Fruit fly (Drosophila melanogaster) whole organism, embryonic: ENCODE results near the gene twe.

Source experiments
- CG17612 ChIP-seq: fragments of 200-800 bp; sonication (Bioruptor generic); IDR thresholded peaks from 2 replicates; pipeline ENCODE4 v1.3.6; 2022; ENCODE audit warnings: missing biosample characterization, missing genetic modification characterization
- CG18599 ChIP-seq: fragments of 200-800 bp; sonication (Bioruptor generic); optimal IDR thresholded peaks from 3 replicates; lab custom pipeline; 2017; ENCODE audit warnings: missing biosample characterization, missing genetic modification characterization, mild to moderate bottlenecking, moderate library complexity, missing genetic modification reagents
- CG2129 ChIP-seq: fragments of 200-800 bp; sonication (Bioruptor generic); IDR thresholded peaks from 2 replicates; pipeline ENCODE4 v1.3.6; 2022; ENCODE audit warnings: missing biosample characterization, missing genetic modification characterization; ENCODE audit not compliant: partially characterized antibody
- CG2678 ChIP-seq: fragments of 200-800 bp; sonication (Bioruptor generic); optimal IDR thresholded peaks from 3 replicates; lab custom pipeline; 2019; ENCODE audit warnings: missing biosample characterization, mild to moderate bottlenecking, missing genetic modification characterization, moderate library complexity
- CG3065 ChIP-seq: fragments of 200-800 bp; sonication (Bioruptor generic); optimal IDR thresholded peaks from 2 replicates; lab custom pipeline; 2016; ENCODE audit warnings: missing biosample characterization, missing genetic modification characterization
- CG31224 ChIP-seq: fragments of 200-800 bp; sonication (Bioruptor generic); IDR thresholded peaks from 2 replicates; pipeline ENCODE4 v1.3.6; 2022; ENCODE audit warnings: missing biosample characterization, missing genetic modification characterization
- CG31441 ChIP-seq: fragments of 200-800 bp; sonication (Bioruptor generic); IDR thresholded peaks from 2 replicates; pipeline ENCODE4 v1.3.6; 2022; ENCODE audit warnings: missing biosample characterization, missing genetic modification characterization
- CG3847 ChIP-seq: fragments of 200-800 bp; sonication (Bioruptor generic); IDR thresholded peaks from 2 replicates; pipeline ENCODE4 v1.3.6; 2022; ENCODE audit warnings: missing biosample characterization, missing genetic modification characterization
- CG4328 ChIP-seq: fragments of 200-800 bp; sonication (Bioruptor generic); optimal IDR thresholded peaks from 3 replicates; lab custom pipeline; 2017; ENCODE audit warnings: missing biosample characterization, missing genetic modification reagents, missing genetic modification characterization
- CG4820 ChIP-seq: fragments of 200-800 bp; sonication (Bioruptor generic); optimal IDR thresholded peaks from 3 replicates; lab custom pipeline; 2016; ENCODE audit warnings: missing biosample characterization, missing genetic modification characterization
- CG6854 ChIP-seq: fragments of 200-800 bp; sonication (Bioruptor generic); optimal IDR thresholded peaks from 3 replicates; lab custom pipeline; 2017; ENCODE audit warnings: missing biosample characterization, mild to moderate bottlenecking, missing genetic modification characterization
- CG8359 ChIP-seq: fragments of 200-800 bp; sonication (Bioruptor generic); optimal IDR thresholded peaks from 2 replicates; lab custom pipeline; 2017; ENCODE audit warnings: missing biosample characterization, mild to moderate bottlenecking, missing genetic modification characterization, borderline replicate concordance
- CG8478 ChIP-seq: fragments of >200 bp; optimal IDR thresholded peaks from 2 replicates; lab custom pipeline; 2018
- CG8924 ChIP-seq: fragments of 200-800 bp; optimal IDR thresholded peaks from 3 replicates; lab custom pipeline; 2019; ENCODE audit warnings: missing biosample characterization, mild to moderate bottlenecking, missing genetic modification characterization, moderate library complexity
- CG9609 ChIP-seq: fragments of 200-800 bp; sonication (Bioruptor generic); optimal IDR thresholded peaks from 3 replicates; lab custom pipeline; 2016; ENCODE audit warnings: missing biosample characterization, missing genetic modification characterization
- CG9797 ChIP-seq: fragments of 200-800 bp; sonication (Bioruptor generic); optimal IDR thresholded peaks from 3 replicates; lab custom pipeline; 2018; ENCODE audit warnings: missing biosample characterization, mild to moderate bottlenecking, missing genetic modification characterization
- CTCF ChIP-seq: fragments of 200-800 bp; sonication (Bioruptor generic); optimal IDR thresholded peaks from 2 replicates; lab custom pipeline; 2017; ENCODE audit warnings: missing biosample characterization, mild to moderate bottlenecking, missing genetic modification characterization, moderate library complexity
- Camta ChIP-seq: fragments of 200-800 bp; sonication (Bioruptor generic); optimal IDR thresholded peaks from 2 replicates; lab custom pipeline; 2016; ENCODE audit warnings: missing biosample characterization, missing genetic modification characterization
- Dbx ChIP-seq: fragments of 200-800 bp; sonication (Bioruptor generic); IDR thresholded peaks from 3 replicates; pipeline ENCODE4 v1.3.6; 2022; ENCODE audit warnings: missing biosample characterization, missing genetic modification characterization
- Doc3 ChIP-seq: fragments of 200-800 bp; sonication (Bioruptor generic); IDR thresholded peaks from 3 replicates; pipeline ENCODE4 v1.3.6; 2022; ENCODE audit warnings: missing biosample characterization, missing genetic modification characterization; ENCODE audit not compliant: partially characterized antibody
- Dref ChIP-seq: fragments of 200-800 bp; sonication (Bioruptor generic); IDR thresholded peaks from 2 replicates; pipeline ENCODE4 v1.3.6; 2022; ENCODE audit warnings: missing biosample characterization, missing genetic modification characterization
- E2f2 ChIP-seq: fragments of 200-800 bp; sonication (Bioruptor generic); IDR thresholded peaks from 2 replicates; pipeline ENCODE4 v1.3.6; 2022; ENCODE audit warnings: missing biosample characterization, missing genetic modification characterization
- Gug ChIP-seq: fragments of 200-800 bp; sonication (Bioruptor generic); IDR thresholded peaks from 4 replicates; pipeline ENCODE4 v1.3.6; 2022; ENCODE audit warnings: missing biosample characterization, missing genetic modification characterization
- HLH54F ChIP-seq: fragments of 200-800 bp; sonication (Bioruptor generic); optimal IDR thresholded peaks from 3 replicates; lab custom pipeline; 2016; ENCODE audit warnings: missing biosample characterization, missing genetic modification characterization
- Hmr ChIP-seq: fragments of 200-800 bp; sonication (Bioruptor generic); optimal IDR thresholded peaks from 3 replicates; lab custom pipeline; 2017; ENCODE audit warnings: mild to moderate bottlenecking, missing biosample characterization, missing genetic modification reagents, missing genetic modification characterization
- Myb ChIP-seq: fragments of 200-800 bp; sonication (Bioruptor generic); optimal IDR thresholded peaks from 2 replicates; lab custom pipeline; 2016; ENCODE audit warnings: missing biosample characterization, missing genetic modification characterization
- Nf-YB ChIP-seq: fragments of 200-800 bp; sonication (Bioruptor generic); optimal IDR thresholded peaks from 3 replicates; lab custom pipeline; 2019; ENCODE audit warnings: missing biosample characterization, mild to moderate bottlenecking, missing genetic modification characterization, moderate library complexity
- NfI ChIP-seq: fragments of 200-800 bp; sonication (Bioruptor generic); optimal IDR thresholded peaks from 3 replicates; lab custom pipeline; 2018; ENCODE audit warnings: missing biosample characterization, mild to moderate bottlenecking, missing genetic modification characterization, moderate library complexity
- Pdp1 ChIP-seq, 2 experiments: fragments of 200-800 bp; sonication (Bioruptor generic); optimal IDR thresholded peaks; 3 replicates each; lab custom pipeline; 2016; ENCODE audit warnings: missing biosample characterization in 2 of 2, missing genetic modification characterization in 2 of 2, mild to moderate bottlenecking in 1 of 2, moderate library complexity in 1 of 2
- Ptx1 ChIP-seq: fragments of 200-800 bp; sonication (Bioruptor generic); IDR thresholded peaks from 2 replicates; pipeline ENCODE4 v1.3.6; 2022; ENCODE audit warnings: missing biosample characterization, missing genetic modification characterization
- Scr ChIP-seq: fragments of 200-800 bp; sonication (Bioruptor generic); IDR thresholded peaks from 2 replicates; pipeline ENCODE4 v1.3.6; 2022; ENCODE audit warnings: missing biosample characterization, missing genetic modification characterization; ENCODE audit not compliant: partially characterized antibody
- Stat92E ChIP-seq, 3 experiments: fragments of >200 bp in 2 of 3; fragments of 200-800 bp in 1 of 3; sonication (Bioruptor generic) in 1 of 3; optimal IDR thresholded peaks; 2 replicates each; lab custom pipeline; 2017 to 2019; ENCODE audit warnings: missing biosample characterization in 3 of 3, missing genetic modification characterization in 3 of 3, mild to moderate bottlenecking in 1 of 3, moderate library complexity in 1 of 3
- bsh ChIP-seq, 2 experiments: fragments of 200-800 bp; sonication (Bioruptor generic); optimal IDR thresholded peaks; 2 replicates each; lab custom pipeline; 2017 to 2018; ENCODE audit warnings: mild to moderate bottlenecking in 2 of 2, missing biosample characterization in 2 of 2, missing genetic modification characterization in 2 of 2, moderate library complexity in 1 of 2
- cato ChIP-seq: fragments of 200-800 bp; sonication (Bioruptor generic); optimal IDR thresholded peaks from 2 replicates; lab custom pipeline; 2016; ENCODE audit warnings: missing biosample characterization, missing genetic modification characterization, borderline replicate concordance
- cg ChIP-seq: fragments of 200-800 bp; sonication (Bioruptor generic); optimal IDR thresholded peaks from 3 replicates; lab custom pipeline; 2019; ENCODE audit warnings: missing biosample characterization, mild to moderate bottlenecking, missing genetic modification characterization, moderate library complexity
- cwo ChIP-seq: fragments of 200-800 bp; sonication (Bioruptor generic); optimal IDR thresholded peaks from 3 replicates; lab custom pipeline; 2017; ENCODE audit warnings: missing biosample characterization, missing genetic modification characterization, mild to moderate bottlenecking, moderate library complexity, missing genetic modification reagents
- dan ChIP-seq: fragments of 200-800 bp; sonication (Bioruptor generic); IDR thresholded peaks from 2 replicates; pipeline ENCODE4 v1.3.6; 2022; ENCODE audit warnings: missing biosample characterization, missing genetic modification characterization
- emc ChIP-seq: fragments of 200-800 bp; sonication (Bioruptor generic); optimal IDR thresholded peaks from 2 replicates; lab custom pipeline; 2016; ENCODE audit warnings: missing biosample characterization, missing genetic modification characterization
- inv ChIP-seq: fragments of 200-800 bp; sonication (Bioruptor generic); IDR thresholded peaks from 2 replicates; pipeline ENCODE4 v1.3.6; 2022; ENCODE audit warnings: missing biosample characterization, missing genetic modification characterization; ENCODE audit not compliant: partially characterized antibody
- luna ChIP-seq: fragments of 200-800 bp; sonication (Bioruptor generic); optimal IDR thresholded peaks from 2 replicates; lab custom pipeline; 2016; ENCODE audit warnings: missing biosample characterization, missing genetic modification characterization
- nau ChIP-seq: fragments of 200-800 bp; sonication (Bioruptor generic); optimal IDR thresholded peaks from 3 replicates; lab custom pipeline; 2017; ENCODE audit warnings: missing biosample characterization, mild to moderate bottlenecking, missing genetic modification characterization, missing genetic modification reagents
- pb ChIP-seq: fragments of 200-800 bp; sonication (Bioruptor generic); optimal IDR thresholded peaks from 3 replicates; lab custom pipeline; 2016; ENCODE audit warnings: missing biosample characterization, missing genetic modification characterization
- phol ChIP-seq: fragments of 200-800 bp; sonication (Bioruptor generic); optimal IDR thresholded peaks from 3 replicates; lab custom pipeline; 2018; ENCODE audit warnings: missing biosample characterization, mild to moderate bottlenecking, missing genetic modification characterization, moderate library complexity
- pnt ChIP-seq: fragments of 200-800 bp; sonication (Bioruptor generic); optimal IDR thresholded peaks from 3 replicates; lab custom pipeline; 2016; ENCODE audit warnings: missing biosample characterization, missing genetic modification characterization
- pum ChIP-seq: fragments of 200-800 bp; sonication (Bioruptor generic); optimal IDR thresholded peaks from 2 replicates; lab custom pipeline; 2016; ENCODE audit warnings: missing biosample characterization, missing genetic modification characterization
- row ChIP-seq: fragments of 200-800 bp; sonication (Bioruptor generic); IDR thresholded peaks from 3 replicates; pipeline ENCODE4 v1.3.6; 2022; ENCODE audit warnings: missing biosample characterization, missing genetic modification characterization
- toy ChIP-seq: fragments of 200-800 bp; sonication (Bioruptor generic); IDR thresholded peaks from 2 replicates; pipeline ENCODE4 v1.3.6; 2022; ENCODE audit warnings: missing biosample characterization, missing genetic modification characterization
- ttk ChIP-seq: fragments of 200-800 bp; sonication (Bioruptor generic); IDR thresholded peaks from 2 replicates; pipeline ENCODE4 v2.1.2; 2022; ENCODE audit warnings: missing biosample characterization, missing genetic modification characterization
- yki ChIP-seq: fragments of >200 bp; optimal IDR thresholded peaks from 3 replicates; lab custom pipeline; 2018
- zfh1 ChIP-seq: fragments of 200-800 bp; sonication (Bioruptor generic); IDR thresholded peaks from 3 replicates; pipeline ENCODE4 v1.3.6; 2022; ENCODE audit warnings: missing biosample characterization, missing genetic modification characterization

Gene twe

DNA sequence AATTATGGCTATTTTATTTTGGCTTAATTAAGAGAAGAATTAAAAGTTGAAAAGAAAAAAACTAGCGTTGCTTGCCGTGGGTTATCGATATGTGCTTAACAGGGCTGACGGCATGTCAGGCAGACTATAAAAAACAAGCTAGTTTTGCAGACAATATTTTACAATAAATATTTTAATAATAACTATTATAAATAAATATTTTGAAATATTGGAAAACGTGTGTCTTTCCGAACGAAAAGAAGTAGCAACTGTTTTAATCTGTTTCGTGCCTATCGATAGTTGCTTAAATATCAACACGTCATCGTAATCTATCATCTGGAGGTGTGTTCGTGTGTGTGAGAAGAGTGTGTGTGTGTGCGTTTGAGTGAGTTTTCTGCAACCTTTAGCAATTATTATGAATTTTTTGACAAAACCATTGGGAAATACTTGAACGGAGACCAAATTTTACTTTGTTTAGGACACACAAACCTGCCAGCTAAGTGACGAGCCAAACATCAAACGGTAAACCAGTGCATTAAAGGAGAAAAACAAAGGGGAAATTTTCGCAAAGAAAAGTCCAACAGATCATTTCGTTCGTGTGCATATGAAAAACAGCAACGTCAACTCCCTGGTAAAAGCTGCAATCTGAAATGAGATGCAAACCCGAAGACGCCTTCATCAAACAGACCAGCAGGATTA lies 45.5 kb upstream of the twe start, which contains the start of the genes CG5861 and Syx5 (continued):
- TF ChIP-seq CG4328 (GFP tag; lab: Kevin White, UChicago) (peak; percentile 52), NfI (peak; percentile 72), CG3065 (no peak), ttk (GFP tag; lab: Robert Waterston, UW) (no peak), toy (GFP tag; lab: Robert Waterston, UW) (no peak), Camta (GFP tag; lab: Kevin White, UChicago) (no peak), pb (no peak), pnt (GFP tag; lab: Kevin White, UChicago) (no peak), Hmr (GFP tag; lab: Kevin White, UChicago) (no peak), CG31224 (GFP tag; lab: Robert Waterston, UW) (peak; percentile 39; the same call in 1 of the 2 replicates), CG8359 (GFP tag; lab: Kevin White, UChicago) (no peak), Dbx (GFP tag; lab: Robert Waterston, UW) (peak; percentile 67; the same call in 2 of the 3 replicates), Myb (GFP tag; lab: Kevin White, UChicago) (no peak), Pdp1 (GFP tag; optimal IDR thresholded peaks at IDR 0.05; lab: Kevin White, UChicago) (peak in 1 of 2 experiments; percentile 42), CG9609 (GFP tag; lab: Kevin White, UChicago) (no peak), zfh1 (GFP tag; lab: Robert Waterston, UW) (peak; percentile 67; the same call in 1 of the 3 replicates), CG4820 (GFP tag; lab: Kevin White, UChicago) (peak; percentile 17), emc (GFP tag; lab: Kevin White, UChicago) (no peak), inv (GFP tag; lab: Robert Waterston, UW) (peak; percentile 84), CG18599 (GFP tag; lab: Kevin White, UChicago) (no peak), CG3847 (GFP tag; lab: Robert Waterston, UW) (no peak; the same call in none of the 2 replicates), CG17612 (no peak), cato (no peak), CG2678 (tag; lab: Kevin White, UChicago) (peak; percentile 74), bsh (GFP tag; optimal IDR thresholded peaks at IDR 0.05; lab: Kevin White, UChicago) (peak in 1 of 2 experiments; percentile 56), cwo (GFP tag; lab: Kevin White, UChicago) (peak; percentile 13), cg (GFP tag; lab: Kevin White, UChicago) (peak; percentile 93), Scr (GFP tag; lab: Robert Waterston, UW) (peak; percentile 95), Nf-YB (GFP tag; lab: Kevin White, UChicago) (peak; percentile 5), CG2129 (GFP tag; lab: Robert Waterston, UW) (peak; percentile 92), Gug (peak; percentile 60; the same call in 2 of the 4 replicates), phol (tag; lab: Kevin White, UChicago) (peak; percentile 70), CG31441 (GFP tag; lab: Robert Waterston, UW) (no peak; the same call in none of the 2 replicates), CG8924 (tag; lab: Kevin White, UChicago) (peak; percentile 79), CTCF (GFP tag; lab: Kevin White, UChicago) (peak; percentile 25), dan (GFP tag; lab: Robert Waterston, UW) (no peak), luna (GFP tag; lab: Kevin White, UChicago) (no peak), CG8478 (lab: Kevin White, UChicago) (no peak), pum (GFP tag; lab: Kevin White, UChicago) (no peak), CG9797 (GFP tag; lab: Kevin White, UChicago) (peak; percentile 47), Stat92E (GFP tag; optimal IDR thresholded peaks at IDR 0.05; lab: Kevin White, UChicago) (peak in 1 of 3 experiments; percentile 14), HLH54F (GFP tag; lab: Kevin White, UChicago) (no peak), row (GFP tag; lab: Robert Waterston, UW) (peak; percentile 86), yki (lab: Kevin White, UChicago) (no peak), Doc3 (GFP tag; lab: Robert Waterston, UW) (peak; percentile 97), E2f2 (GFP tag; lab: Robert Waterston, UW) (peak; percentile 54), Ptx1 (GFP tag; lab: Robert Waterston, UW) (peak; percentile 64), CG6854 (GFP tag; lab: Kevin White, UChicago) (no peak), nau (GFP tag; lab: Kevin White, UChicago) (peak; percentile 53), Dref (peak; percentile 75)
